Fruit fly (Drosophila melanogaster): Measurements from ENCODE around the gene tfc.

Gene tfc

DNA sequence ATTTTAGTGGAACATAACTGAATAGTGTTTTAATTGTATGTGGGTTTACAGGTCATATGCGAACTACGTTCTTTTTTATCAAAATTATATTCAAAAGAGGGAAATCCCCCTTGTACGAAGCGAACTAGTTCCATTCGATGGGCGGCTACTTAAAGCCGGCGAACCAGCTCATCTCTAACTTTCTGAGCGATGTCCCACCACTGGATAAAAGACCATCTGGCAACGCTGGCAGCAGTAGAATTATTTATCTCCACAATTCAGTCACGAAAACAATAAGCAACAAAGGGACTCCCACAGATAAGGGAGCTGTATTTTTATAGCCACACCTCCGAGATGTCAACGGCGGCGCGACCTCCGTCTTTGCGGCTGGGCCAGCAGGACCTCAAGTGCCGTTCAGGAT lies 39.4 kb downstream of the tfc start, which contains the start of gene Rabex-5 (continued):
- peak; percentile 29 for TF ChIP-seq NfI (GFP tag; optimal IDR thresholded peaks at IDR 0.05)
- no peak for TF ChIP-seq ssp (GFP tag; IDR thresholded peaks at IDR 0.05)
- TF ChIP-seq mam (GFP tag; optimal IDR thresholded peaks at IDR 0.05): peak; percentile 54
- no peak for TF ChIP-seq CG13775 (GFP tag; optimal IDR thresholded peaks at IDR 0.05)
- TF ChIP-seq onecut (GFP tag; IDR thresholded peaks at IDR 0.05): no peak
- TF ChIP-seq her (GFP tag; optimal IDR thresholded peaks at IDR 0.05): peak; percentile 65
- TF ChIP-seq tio (GFP tag; optimal IDR thresholded peaks at IDR 0.05): no peak
- no peak for TF ChIP-seq CG1529 (GFP tag; optimal IDR thresholded peaks at IDR 0.05)
- TF ChIP-seq slbo (GFP tag; IDR thresholded peaks at IDR 0.05): peak; percentile 71; the same call in 1 of the 2 replicates
- TF ChIP-seq CG10543 (GFP tag; optimal IDR thresholded peaks at IDR 0.05): no peak
- no peak for TF ChIP-seq kni (GFP tag; optimal IDR thresholded peaks at IDR 0.05)
- TF ChIP-seq zf30C (GFP tag; optimal IDR thresholded peaks at IDR 0.05): no peak
- peak; percentile 45 for TF ChIP-seq CG12155 (GFP tag; optimal IDR thresholded peaks at IDR 0.05)
- no peak for TF ChIP-seq CG4707 (GFP tag; optimal IDR thresholded peaks at IDR 0.05)
- TF ChIP-seq CG33557 (GFP tag; optimal IDR thresholded peaks at IDR 0.05): no peak
- TF ChIP-seq CG8290 (GFP tag; optimal IDR thresholded peaks at IDR 0.05): no peak
- TF ChIP-seq CG8290 (tag; optimal IDR thresholded peaks at IDR 0.05): peak in 1 of 2 experiments; percentile 49
- peak; percentile 21 for TF ChIP-seq tx (GFP tag; optimal IDR thresholded peaks at IDR 0.05)
- peak; percentile 25 for TF ChIP-seq CG18764 (GFP tag; optimal IDR thresholded peaks at IDR 0.05)
- no peak for TF ChIP-seq pan (optimal IDR thresholded peaks at IDR 0.05)
- peak in 1 of 2 experiments; percentile 37 for TF ChIP-seq pan (GFP tag; optimal IDR thresholded peaks at IDR 0.05 in 1 of 2, IDR thresholded peaks at IDR 0.05 in 1 of 2)
- TF ChIP-seq Awh (GFP tag; IDR thresholded peaks at IDR 0.05): no peak
- no peak for TF ChIP-seq Hr78 (GFP tag; optimal IDR thresholded peaks at IDR 0.05)
- no peak for TF ChIP-seq pfk (GFP tag; optimal IDR thresholded peaks at IDR 0.05)
- TF ChIP-seq CG8478 (optimal IDR thresholded peaks at IDR 0.05): no peak
- TF ChIP-seq az2 (GFP tag; optimal IDR thresholded peaks at IDR 0.05): peak; percentile 35
- peak; percentile 4 for TF ChIP-seq ind (GFP tag; optimal IDR thresholded peaks at IDR 0.05)
- no peak for TF ChIP-seq cas (GFP tag; IDR thresholded peaks at IDR 0.05)
- no peak for TF ChIP-seq repo (GFP tag; optimal IDR thresholded peaks at IDR 0.05)
- peak; percentile 16 for TF ChIP-seq HLH54F (GFP tag; optimal IDR thresholded peaks at IDR 0.05)
- TF ChIP-seq B-H1 (GFP tag; IDR thresholded peaks at IDR 0.05): no peak
- no peak for TF ChIP-seq CG8359 (GFP tag; optimal IDR thresholded peaks at IDR 0.05; ENCODE audit: borderline replicate concordance)
- TF ChIP-seq CTCF (GFP tag; optimal IDR thresholded peaks at IDR 0.05): no peak
- TF ChIP-seq danr (GFP tag; IDR thresholded peaks at IDR 0.05): no peak
- no peak for TF ChIP-seq br (optimal IDR thresholded peaks at IDR 0.05)
- TF ChIP-seq Dref (GFP tag; IDR thresholded peaks at IDR 0.05): peak; percentile 51
- no peak for TF ChIP-seq D19B (GFP tag; optimal IDR thresholded peaks at IDR 0.05)
- TF ChIP-seq CG17568 (GFP tag; optimal IDR thresholded peaks at IDR 0.05): no peak
- TF ChIP-seq CG15601 (tag; optimal IDR thresholded peaks at IDR 0.05): no peak
- TF ChIP-seq CG42726 (GFP tag; IDR thresholded peaks at IDR 0.05; ENCODE audit: partially characterized antibody): peak; percentile 87
- TF ChIP-seq Kr (GFP tag; optimal IDR thresholded peaks at IDR 0.05): no peak
- no peak for TF ChIP-seq lbe (GFP tag; optimal IDR thresholded peaks at IDR 0.05)
- no peak for TF ChIP-seq sens-2 (GFP tag; IDR thresholded peaks at IDR 0.05)
- no peak for TF ChIP-seq Fer3 (tag; optimal IDR thresholded peaks at IDR 0.05)
- peak; percentile 25 for TF ChIP-seq CG10267 (tag; optimal IDR thresholded peaks at IDR 0.05)
- no peak for TF ChIP-seq oc (tag; optimal IDR thresholded peaks at IDR 0.05)
- peak; percentile 65; the same call in 1 of the 2 replicates for TF ChIP-seq vvl (GFP tag; IDR thresholded peaks at IDR 0.05)
- TF ChIP-seq CG2712 (tag; optimal IDR thresholded peaks at IDR 0.05): peak; percentile 39
- TF ChIP-seq CG13287 (GFP tag; IDR thresholded peaks at IDR 0.05; ENCODE audit: partially characterized antibody): peak; percentile 87
- TF ChIP-seq tup (GFP tag; optimal IDR thresholded peaks at IDR 0.05): no peak
- no peak for TF ChIP-seq fd102C (GFP tag; optimal IDR thresholded peaks at IDR 0.05)
- TF ChIP-seq amos (GFP tag; IDR thresholded peaks at IDR 0.05; ENCODE audit: partially characterized antibody): peak; percentile 92
- TF ChIP-seq CG8281 (tag; optimal IDR thresholded peaks at IDR 0.05): no peak

Measured in whole organism, embryonic.